Fruit fly (Drosophila melanogaster): ENCODE results near the gene Wnt6.
A peak's percentile ranks its signal among the peaks of the same experiment; 100 is the strongest.

Wnt6 gene

dm6 chr2L:7358008-7358582 lies 24.6 kb downstream of the Wnt6 start (continued):
- TF ChIP-seq Eip78C (GFP tag) (peak; percentile 99), CG8632 (GFP tag; optimal IDR thresholded peaks at IDR 0.05) (peak; percentile 90), ss (GFP tag; optimal IDR thresholded peaks at IDR 0.05) (peak; percentile 99), CG6163 (GFP tag; IDR thresholded peaks at IDR 0.05) (peak; percentile 96), CG7368 (GFP tag; optimal IDR thresholded peaks at IDR 0.05) (peak; percentile 89), CG4318 (GFP tag; optimal IDR thresholded peaks at IDR 0.05) (peak; percentile 53), CG11294 (GFP tag; IDR thresholded peaks at IDR 0.05) (peak; percentile 39; the same call in 1 of the 2 replicates), Eip75B (GFP tag; optimal IDR thresholded peaks at IDR 0.05) (peak; percentile 95), fkh (GFP tag; optimal IDR thresholded peaks at IDR 0.05) (no peak), CG6854 (GFP tag; optimal IDR thresholded peaks at IDR 0.05) (peak; percentile 89), Sox102F (GFP tag; optimal IDR thresholded peaks at IDR 0.05) (peak; percentile 90), Hr38 (GFP tag; optimal IDR thresholded peaks at IDR 0.05) (no peak), dac (GFP tag; optimal IDR thresholded peaks at IDR 0.05) (no peak), CG3919 (GFP tag; optimal IDR thresholded peaks at IDR 0.05) (peak; percentile 97), fd59A (GFP tag; optimal IDR thresholded peaks at IDR 0.05) (peak; percentile 96)

- TF ChIP-seq eg (GFP tag; IDR thresholded peaks at IDR 0.05) = no peak
- no peak for TF ChIP-seq acj6 (GFP tag; optimal IDR thresholded peaks at IDR 0.05)
- no peak for TF ChIP-seq Eip78C (GFP tag)
- no peak for TF ChIP-seq salr (GFP tag; optimal IDR thresholded peaks at IDR 0.05)
- TF ChIP-seq CG7368 (GFP tag; optimal IDR thresholded peaks at IDR 0.05) = no peak
- no peak for TF ChIP-seq CG11762 (GFP tag; optimal IDR thresholded peaks at IDR 0.05; ENCODE audit: insufficient read depth)
- TF ChIP-seq Hr38 (GFP tag; optimal IDR thresholded peaks at IDR 0.05) = no peak
- TF ChIP-seq CG9139 (GFP tag; optimal IDR thresholded peaks at IDR 0.05) = no peak
- no peak for TF ChIP-seq CG8119 (GFP tag; IDR thresholded peaks at IDR 0.05)
- TF ChIP-seq CG34406 (GFP tag; optimal IDR thresholded peaks at IDR 0.05) = no peak
- TF ChIP-seq Smox (GFP tag; optimal IDR thresholded peaks at IDR 0.05) = no peak
- no peak for TF ChIP-seq CG1621 (tag; optimal IDR thresholded peaks at IDR 0.05)
- TF ChIP-seq CG15336 (GFP tag; IDR thresholded peaks at IDR 0.05) = no peak
- no peak for TF ChIP-seq topi (GFP tag; optimal IDR thresholded peaks at IDR 0.05)
- TF ChIP-seq CG6854 (GFP tag; optimal IDR thresholded peaks at IDR 0.05) = no peak
These were observed 25.3 kb downstream of the Wnt6 start for dm6 chr2L:7358788-7359187.

- no peak for TF ChIP-seq achi (GFP tag; optimal IDR thresholded peaks at IDR 0.05)
These were observed 29.6 kb downstream of the Wnt6 start, which contains the start of gene Wnt10 for dm6 chr2L:7363079-7363478. Gene Wnt10, plus strand, starts transcription at chr2L:7363379.

- TF ChIP-seq CG11902 (GFP tag; optimal IDR thresholded peaks at IDR 0.05) (peak; percentile 27), OdsH (GFP tag; optimal IDR thresholded peaks at IDR 0.05) (peak; percentile 68), Ets96B (tag; optimal IDR thresholded peaks at IDR 0.05) (no peak), CG6808 (GFP tag; optimal IDR thresholded peaks at IDR 0.05) (no peak), CG1621 (tag; optimal IDR thresholded peaks at IDR 0.05) (no peak), fd59A (GFP tag; optimal IDR thresholded peaks at IDR 0.05) (no peak), Met (GFP tag; optimal IDR thresholded peaks at IDR 0.05) (peak; percentile 73), achi (GFP tag; optimal IDR thresholded peaks at IDR 0.05) (peak; percentile 25), CG31627 (GFP tag; optimal IDR thresholded peaks at IDR 0.05) (peak; percentile 75), Hr4 (GFP tag; optimal IDR thresholded peaks at IDR 0.05) (peak; percentile 84), CG11294 (GFP tag; IDR thresholded peaks at IDR 0.05) (peak; percentile 81), svp (GFP tag) (peak; percentile 80), CG16779 (tag; optimal IDR thresholded peaks at IDR 0.05) (no peak), Sox102F (GFP tag; optimal IDR thresholded peaks at IDR 0.05) (peak; percentile 65), CG6792 (GFP tag; optimal IDR thresholded peaks at IDR 0.05) (peak; percentile 47), pdm3 (GFP tag; optimal IDR thresholded peaks at IDR 0.05) (peak; percentile 64), CG9139 (GFP tag; optimal IDR thresholded peaks at IDR 0.05) (no peak), dac (GFP tag; optimal IDR thresholded peaks at IDR 0.05) (peak; percentile 24), acj6 (GFP tag; optimal IDR thresholded peaks at IDR 0.05) (peak; percentile 61), spab (GFP tag; optimal IDR thresholded peaks at IDR 0.05) (no peak), CG4318 (GFP tag; optimal IDR thresholded peaks at IDR 0.05) (peak; percentile 47), salr (GFP tag; optimal IDR thresholded peaks at IDR 0.05) (no peak), CG6163 (GFP tag; IDR thresholded peaks at IDR 0.05) (peak; percentile 87), CG3032 (tag; optimal IDR thresholded peaks at IDR 0.05) (no peak), CG15336 (GFP tag; IDR thresholded peaks at IDR 0.05) (peak; percentile 90), fkh (GFP tag; optimal IDR thresholded peaks at IDR 0.05) (no peak), Eip78C (GFP tag) (peak; percentile 83), CG10631 (GFP tag; optimal IDR thresholded peaks at IDR 0.05) (peak; percentile 22), Smox (GFP tag; optimal IDR thresholded peaks at IDR 0.05) (peak; percentile 61), fd85E (GFP tag; optimal IDR thresholded peaks at IDR 0.05) (no peak), eg (GFP tag; IDR thresholded peaks at IDR 0.05) (peak; percentile 94), cyc (GFP tag; optimal IDR thresholded peaks at IDR 0.05) (peak; percentile 67)
These were observed 42.6 kb downstream of the Wnt6 start for dm6 chr2L:7376157-7376556.
